Worm (Caenorhabditis elegans) whole organism, L1 larva: ENCODE measurements around the gene mltn-3.
A peak's percentile ranks its signal among the peaks of the same experiment; 100 is the strongest.

Source experiments
- C16A3.4 ChIP-seq: fragments of 150-350 bp; optimal IDR thresholded peaks from 2 replicates; lab custom pipeline; 2014; ENCODE audit warnings: missing biosample characterization, missing genetic modification characterization
- F16B12.6 ChIP-seq: fragments of 150-350 bp; optimal IDR thresholded peaks from 2 replicates; lab custom pipeline; 2014; ENCODE audit warnings: missing biosample characterization, missing genetic modification characterization
- aha-1 ChIP-seq: fragments of 150-350 bp; optimal IDR thresholded peaks from 2 replicates; lab custom pipeline; 2014; ENCODE audit warnings: missing biosample characterization, missing genetic modification characterization
- aly-2 ChIP-seq: fragments of 150-350 bp; optimal IDR thresholded peaks from 2 replicates; lab custom pipeline; 2014; ENCODE audit warnings: missing biosample characterization, missing genetic modification characterization
- ama-1 ChIP-seq: fragments of 150-350 bp; optimal IDR thresholded peaks from 2 replicates; lab custom pipeline; 2014
- blmp-1 ChIP-seq: fragments of 150-350 bp; optimal IDR thresholded peaks from 2 replicates; lab custom pipeline; 2014; ENCODE audit warnings: missing biosample characterization, missing genetic modification characterization
- ceh-8 ChIP-seq: fragments of 200-800 bp; sonication (Bioruptor generic); optimal IDR thresholded peaks from 2 replicates; lab custom pipeline; 2018; ENCODE audit warnings: mild to moderate bottlenecking, missing genetic modification characterization, moderate library complexity, missing compliant biosample characterization
- ceh-90 ChIP-seq: sonication (generic microtip); optimal IDR thresholded peaks from 2 replicates; lab custom pipeline; 2016; ENCODE audit warnings: missing genetic modification characterization, missing compliant biosample characterization
- dpl-1 ChIP-seq, 3 experiments: fragments of 150-350 bp in 2 of 3; sonication (generic microtip) in 1 of 3; optimal IDR thresholded peaks; 2 replicates each; lab custom pipeline; 2014 to 2017; ENCODE audit warnings: missing biosample characterization in 3 of 3, missing genetic modification characterization in 3 of 3, missing genetic modification reagents in 3 of 3
- dsc-1 ChIP-seq: sonication (generic microtip); optimal IDR thresholded peaks from 2 replicates; lab custom pipeline; 2016; ENCODE audit warnings: mild to moderate bottlenecking, missing genetic modification characterization, missing compliant biosample characterization
- efl-1 ChIP-seq, 4 experiments: fragments of 150-350 bp; optimal IDR thresholded peaks in 3 of 4; peaks in 1 of 4; 1 replicate in 1 of 4; 2 replicates in 3 of 4; lab custom pipeline; 2014; ENCODE audit warnings: missing biosample characterization in 2 of 4, missing genetic modification characterization in 2 of 4, missing genetic modification reagents in 2 of 4
- efl-3 ChIP-seq: fragments of 200-800 bp; sonication (Bioruptor generic); optimal IDR thresholded peaks from 2 replicates; lab custom pipeline; 2018; ENCODE audit warnings: mild to moderate bottlenecking, missing genetic modification characterization, missing compliant biosample characterization
- egl-13 ChIP-seq: sonication (generic microtip); optimal IDR thresholded peaks from 2 replicates; lab custom pipeline; 2016; ENCODE audit warnings: missing genotype, missing genetic modification reagents, missing genetic modification characterization, missing compliant biosample characterization
- elt-2 ChIP-seq: sonication (generic microtip); optimal IDR thresholded peaks from 2 replicates; lab custom pipeline; 2016; ENCODE audit warnings: missing genetic modification characterization, mild to moderate bottlenecking, inconsistent platforms, missing compliant biosample characterization, missing genetic modification reagents
- elt-3 ChIP-seq, 6 experiments: fragments of 150-350 bp in 1 of 6; sonication (generic microtip); optimal IDR thresholded peaks; 2 replicates each; lab custom pipeline; 2017 to 2018; ENCODE audit warnings: missing biosample characterization in 6 of 6, missing genetic modification characterization in 6 of 6, inconsistent platforms in 1 of 6
- ets-5 ChIP-seq: fragments of 200-800 bp; sonication (Bioruptor generic); IDR thresholded peaks from 2 replicates; pipeline ENCODE4 v1.3.6; 2022; ENCODE audit warnings: missing genetic modification characterization, missing compliant biosample characterization
- fkh-10 ChIP-seq: sonication (generic microtip); optimal IDR thresholded peaks from 2 replicates; lab custom pipeline; 2017; ENCODE audit warnings: missing biosample characterization, missing genetic modification reagents, missing genetic modification characterization
- fkh-8 ChIP-seq: sonication (generic microtip); optimal IDR thresholded peaks from 2 replicates; lab custom pipeline; 2016; ENCODE audit warnings: mild to moderate bottlenecking, missing genetic modification characterization, missing compliant biosample characterization
- fos-1 ChIP-seq: fragments of 150-350 bp; optimal IDR thresholded peaks from 2 replicates; lab custom pipeline; 2014; ENCODE audit warnings: missing biosample characterization, missing genetic modification characterization
- hlh-17 ChIP-seq: fragments of 200-800 bp; sonication (Bioruptor generic); optimal IDR thresholded peaks from 2 replicates; lab custom pipeline; 2018; ENCODE audit warnings: missing genetic modification characterization, mild to moderate bottlenecking, missing compliant biosample characterization, moderate library complexity, borderline replicate concordance
- hpl-2 ChIP-seq: fragments of 150-350 bp; optimal IDR thresholded peaks from 2 replicates; lab custom pipeline; 2014; ENCODE audit warnings: missing biosample characterization, missing genetic modification reagents, missing genetic modification characterization
- lin-13 ChIP-seq: fragments of 150-350 bp; optimal IDR thresholded peaks from 2 replicates; lab custom pipeline; 2014; ENCODE audit warnings: missing biosample characterization, missing genetic modification reagents, missing genetic modification characterization
- lin-14 ChIP-seq: fragments of 200-800 bp; sonication (Bioruptor generic); optimal IDR thresholded peaks from 2 replicates; lab custom pipeline; 2018; ENCODE audit warnings: mild to moderate bottlenecking, missing genetic modification characterization, moderate library complexity, missing compliant biosample characterization
- lin-35 ChIP-seq, 2 experiments: fragments of 150-350 bp; optimal IDR thresholded peaks; 2 replicates each; lab custom pipeline; 2014; ENCODE audit warnings: missing biosample characterization in 2 of 2, missing genetic modification characterization in 2 of 2, missing genetic modification reagents in 2 of 2
- lin-39 ChIP-seq: fragments of 150-350 bp; optimal IDR thresholded peaks from 2 replicates; lab custom pipeline; 2014; ENCODE audit warnings: missing biosample characterization, missing genetic modification reagents, missing genetic modification characterization
- lsy-2 ChIP-seq, 2 experiments: fragments of 150-350 bp; optimal IDR thresholded peaks; 2 replicates each; lab custom pipeline; 2014; ENCODE audit warnings: missing biosample characterization in 2 of 2, missing genetic modification characterization in 2 of 2
- mab-9 ChIP-seq: fragments of 200-800 bp; sonication (Bioruptor generic); IDR thresholded peaks from 2 replicates; pipeline ENCODE4 v1.3.6; 2022; ENCODE audit warnings: missing genetic modification reagents, missing genetic modification characterization, missing compliant biosample characterization
- mdl-1 ChIP-seq, 2 experiments: fragments of 150-350 bp; optimal IDR thresholded peaks; 2 replicates each; lab custom pipeline; 2014 to 2017; ENCODE audit warnings: missing biosample characterization in 2 of 2, missing genetic modification characterization in 2 of 2, inconsistent platforms in 1 of 2
- mef-2 ChIP-seq: fragments of 150-350 bp; optimal IDR thresholded peaks from 2 replicates; lab custom pipeline; 2014; ENCODE audit warnings: missing biosample characterization, missing genetic modification characterization
- mep-1 ChIP-seq: fragments of 150-350 bp; optimal IDR thresholded peaks from 2 replicates; lab custom pipeline; 2014; ENCODE audit warnings: missing biosample characterization, missing genetic modification characterization
- nhr-12 ChIP-seq: sonication (generic microtip); optimal IDR thresholded peaks from 2 replicates; lab custom pipeline; 2017; ENCODE audit warnings: missing biosample characterization, missing genetic modification characterization
- nhr-19 ChIP-seq: fragments of 200-800 bp; sonication (Bioruptor generic); conservative IDR thresholded peaks from 2 replicates; pipeline ENCODE4 v1.3.6; 2022; ENCODE audit warnings: missing genetic modification characterization, missing compliant biosample characterization
- nhr-20 ChIP-seq: sonication (generic microtip); optimal IDR thresholded peaks from 2 replicates; lab custom pipeline; 2016; ENCODE audit warnings: mild to moderate bottlenecking, missing genetic modification characterization, missing compliant biosample characterization
- nhr-28 ChIP-seq: fragments of 150-350 bp; optimal IDR thresholded peaks from 2 replicates; lab custom pipeline; 2014; ENCODE audit warnings: missing biosample characterization, missing genetic modification characterization
- nhr-71 ChIP-seq: sonication (generic microtip); optimal IDR thresholded peaks from 2 replicates; lab custom pipeline; 2016; ENCODE audit warnings: mild to moderate bottlenecking, missing genetic modification characterization, moderate library complexity, missing compliant biosample characterization
- nhr-77 ChIP-seq: fragments of 150-350 bp; optimal IDR thresholded peaks from 2 replicates; lab custom pipeline; 2014; ENCODE audit warnings: missing biosample characterization, missing genetic modification characterization
- nhr-84 ChIP-seq: sonication (generic microtip); optimal IDR thresholded peaks from 2 replicates; lab custom pipeline; 2017; ENCODE audit warnings: missing biosample characterization, missing genetic modification characterization
- nhr-85 ChIP-seq: sonication (generic microtip); peaks from one replicate; lab custom pipeline; 2016; ENCODE audit warnings: missing genetic modification characterization, inconsistent platforms, missing compliant biosample characterization
- nhr-90 ChIP-seq: sonication (generic microtip); optimal IDR thresholded peaks from 2 replicates; lab custom pipeline; 2016; ENCODE audit warnings: mild to moderate bottlenecking, missing genetic modification characterization, missing compliant biosample characterization; ENCODE audit not compliant: poor library complexity
- pax-3 ChIP-seq: fragments of 200-800 bp; sonication (Bioruptor generic); optimal IDR thresholded peaks from 2 replicates; lab custom pipeline; 2018; ENCODE audit warnings: mild to moderate bottlenecking, missing genetic modification characterization, moderate library complexity, missing compliant biosample characterization
- pqm-1 ChIP-seq: sonication (generic microtip); optimal IDR thresholded peaks from 3 replicates; lab custom pipeline; 2017; ENCODE audit warnings: missing biosample characterization, missing genetic modification characterization
- skn-1 ChIP-seq: fragments of 150-350 bp; optimal IDR thresholded peaks from 2 replicates; lab custom pipeline; 2014; ENCODE audit warnings: missing biosample characterization, missing genetic modification characterization
- snpc-4 ChIP-seq: fragments of 150-350 bp; optimal IDR thresholded peaks from 2 replicates; lab custom pipeline; 2014; ENCODE audit warnings: missing biosample characterization, missing genetic modification characterization
- sox-4 ChIP-seq: sonication (generic microtip); optimal IDR thresholded peaks from 2 replicates; lab custom pipeline; 2016; ENCODE audit warnings: missing genetic modification characterization, missing compliant biosample characterization
- sup-37 ChIP-seq: fragments of 200-800 bp; sonication (Bioruptor generic); optimal IDR thresholded peaks from 2 replicates; lab custom pipeline; 2018; ENCODE audit warnings: mild to moderate bottlenecking, missing genetic modification characterization, missing compliant biosample characterization
- unc-130 ChIP-seq: fragments of 150-350 bp; optimal IDR thresholded peaks from 2 replicates; lab custom pipeline; 2017; ENCODE audit warnings: missing biosample characterization, missing genetic modification characterization, inconsistent platforms
- unc-62 ChIP-seq: fragments of 150-350 bp; optimal IDR thresholded peaks from 2 replicates; lab custom pipeline; 2014; ENCODE audit warnings: missing biosample characterization, missing genetic modification reagents, missing genetic modification characterization
- unc-98 ChIP-seq: fragments of 200-800 bp; sonication (Bioruptor generic); IDR thresholded peaks from 2 replicates; pipeline ENCODE4 v1.3.6; 2022; ENCODE audit warnings: missing genetic modification characterization, missing compliant biosample characterization
- zag-1 ChIP-seq: fragments of 150-350 bp; optimal IDR thresholded peaks from 2 replicates; lab custom pipeline; 2014; ENCODE audit warnings: missing biosample characterization, missing genetic modification characterization
- zip-4 ChIP-seq: fragments of 200-800 bp; sonication (Bioruptor generic); optimal IDR thresholded peaks from 2 replicates; lab custom pipeline; 2018; ENCODE audit warnings: mild to moderate bottlenecking, missing genetic modification characterization, moderate library complexity, missing compliant biosample characterization
- ztf-4 ChIP-seq: fragments of 150-350 bp; optimal IDR thresholded peaks from 2 replicates; lab custom pipeline; 2014; ENCODE audit warnings: missing biosample characterization, missing genetic modification characterization

Gene mltn-3

ce11 chrII:13954077-13954476 lies 37.9 kb downstream of the mltn-3 start (continued):
- TF ChIP-seq pqm-1 (tag; lab: Kevin White, UChicago) (no peak), C16A3.4 (tag; lab: Kevin White, UChicago) (no peak), nhr-90 (tag; lab: Kevin White, UChicago) (peak; percentile 45), hpl-2 (GFP tag; lab: Kevin White, UChicago) (no peak), mab-9 (GFP tag; lab: Robert Waterston, UW) (no peak), mep-1 (tag; lab: Kevin White, UChicago) (peak; percentile 64), hlh-17 (GFP tag; lab: Kevin White, UChicago) (no peak), ets-5 (no peak), nhr-28 (no peak), egl-13 (tag; lab: Kevin White, UChicago) (no peak), snpc-4 (tag; lab: Kevin White, UChicago) (no peak), lin-35 (GFP tag; optimal IDR thresholded peaks at IDR 0.05; lab: Kevin White, UChicago) (peak in 1 of 2 experiments; percentile 44), elt-2 (tag; lab: Kevin White, UChicago) (peak; percentile 86), lsy-2 (tag; optimal IDR thresholded peaks at IDR 0.05; lab: Kevin White, UChicago) (peak; percentile 16 to 38), mdl-1 (tag; optimal IDR thresholded peaks at IDR 0.05; lab: Kevin White, UChicago) (peak in 1 of 2 experiments; percentile 5), blmp-1 (peak; percentile 3), lin-13 (no peak), sox-4 (tag; lab: Kevin White, UChicago) (no peak), dpl-1 (GFP tag; optimal IDR thresholded peaks at IDR 0.05; lab: Kevin White, UChicago) (peak in 1 of 3 experiments; percentile 28), elt-3 (tag; optimal IDR thresholded peaks at IDR 0.05; lab: Kevin White, UChicago) (peak in 1 of 6 experiments; percentile 39), aha-1 (tag; lab: Kevin White, UChicago) (no peak), fkh-8 (tag; lab: Kevin White, UChicago) (no peak), aly-2 (no peak), unc-98 (GFP tag; lab: Robert Waterston, UW) (no peak), ceh-8 (GFP tag; lab: Kevin White, UChicago) (no peak), fkh-10 (GFP tag; lab: Kevin White, UChicago) (no peak), zip-4 (no peak), nhr-71 (tag; lab: Kevin White, UChicago) (peak; percentile 53), nhr-19 (GFP tag; lab: Robert Waterston, UW) (0 out of 2 replicates have a peak, but pooled peaks have one; percentile 6), zag-1 (no peak), mef-2 (tag; lab: Kevin White, UChicago) (no peak), dsc-1 (tag; lab: Kevin White, UChicago) (no peak), efl-1 (optimal IDR thresholded peaks at IDR 0.05; lab: Kevin White, UChicago) (peak; percentile 25 to 28), efl-1 (GFP tag; optimal IDR thresholded peaks at IDR 0.05 in 1 of 2; lab: Kevin White, UChicago) (peak in 1 of 2 experiments; percentile 74), nhr-85 (tag; lab: Kevin White, UChicago) (peak; percentile 25), efl-3 (no peak), nhr-77 (no peak), ceh-90 (tag; lab: Kevin White, UChicago) (no peak), F16B12.6 (no peak), unc-62 (GFP tag; lab: Kevin White, UChicago) (no peak)

- TF ChIP-seq nhr-20 (tag; lab: Kevin White, UChicago), result peak; percentile 34
- no peak for TF ChIP-seq lin-39
- TF ChIP-seq ztf-4 (tag; lab: Kevin White, UChicago), result no peak
- peak; percentile 72 for TF ChIP-seq blmp-1
- no peak for TF ChIP-seq snpc-4 (tag; lab: Kevin White, UChicago)
- no peak for TF ChIP-seq aha-1 (tag; lab: Kevin White, UChicago)
- no peak for TF ChIP-seq lin-13
- peak; percentile 44 for TF ChIP-seq lin-14
- TF ChIP-seq skn-1 (tag; lab: Kevin White, UChicago), result no peak
- TF ChIP-seq pax-3 (tag; lab: Kevin White, UChicago), result no peak
- no peak for TF ChIP-seq nhr-84
- no peak for TF ChIP-seq sup-37 (GFP tag; lab: Kevin White, UChicago)
- TF ChIP-seq unc-62 (GFP tag; lab: Kevin White, UChicago), result no peak
- peak in 1 of 6 experiments; percentile 12 for TF ChIP-seq elt-3 (tag; optimal IDR thresholded peaks at IDR 0.05; lab: Kevin White, UChicago)
- no peak for TF ChIP-seq unc-130 (tag; lab: Kevin White, UChicago)
- no peak for TF ChIP-seq ama-1 (lab: Kevin White, UChicago)
- peak in 1 of 2 experiments; percentile 56 for TF ChIP-seq lsy-2 (tag; optimal IDR thresholded peaks at IDR 0.05; lab: Kevin White, UChicago)
- TF ChIP-seq nhr-77, result no peak
- TF ChIP-seq C16A3.4 (tag; lab: Kevin White, UChicago), result no peak
- no peak for TF ChIP-seq nhr-12
- no peak for TF ChIP-seq pqm-1 (tag; lab: Kevin White, UChicago)
- TF ChIP-seq fos-1 (tag; lab: Kevin White, UChicago), result no peak
- TF ChIP-seq mdl-1 (tag; optimal IDR thresholded peaks at IDR 0.05; lab: Kevin White, UChicago), result no peak
- no peak for TF ChIP-seq efl-1 (optimal IDR thresholded peaks at IDR 0.05; lab: Kevin White, UChicago)
- no peak for TF ChIP-seq efl-1 (GFP tag; optimal IDR thresholded peaks at IDR 0.05 in 1 of 2; lab: Kevin White, UChicago)
Measured at ce11 chrII:13954979-13955378, 38.8 kb downstream of the mltn-3 start.
